Worm (Caenorhabditis elegans): ENCODE measurements around the gene C01G10.10.

DNA sequence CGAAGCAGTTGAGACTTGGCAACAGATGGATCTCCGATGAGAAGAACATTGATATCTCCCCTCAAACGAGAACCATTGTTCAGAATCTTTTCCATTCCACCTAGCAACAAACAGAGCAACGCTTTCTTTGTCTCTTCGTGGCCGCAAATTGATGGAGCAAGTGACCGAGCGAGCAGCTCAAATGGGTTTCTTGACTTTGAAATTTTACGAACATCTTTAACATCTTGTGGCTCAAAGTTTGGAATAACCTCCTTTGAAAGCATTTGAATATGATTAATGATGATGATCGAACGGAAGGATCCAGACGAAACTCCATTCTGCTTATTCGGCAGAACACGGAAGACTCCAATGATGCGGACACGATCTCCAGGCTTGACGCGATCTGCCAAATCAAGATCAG is 23.8 kb downstream of the C01G10.10 start:
- no peak for TF ChIP-seq ama-1 (optimal IDR thresholded peaks at IDR 0.05)
- TF ChIP-seq tbx-11 (GFP tag; IDR thresholded peaks at IDR 0.05) = no peak
